Fruit fly (Drosophila melanogaster) whole organism, prepupa: ENCODE results near the gene Oga.

Source experiments
- Blimp-1 ChIP-seq: fragments of 200-800 bp; sonication (Bioruptor generic); optimal IDR thresholded peaks from 3 replicates; lab custom pipeline; 2017; ENCODE audit warnings: missing biosample characterization, missing genetic modification characterization, mild to moderate bottlenecking, moderate library complexity, missing genetic modification reagents
- CG10631 ChIP-seq: fragments of 200-800 bp; sonication (Bioruptor generic); optimal IDR thresholded peaks from 2 replicates; lab custom pipeline; 2016; ENCODE audit warnings: missing biosample characterization, missing genetic modification characterization
- CG10669 ChIP-seq: fragments of 200-800 bp; sonication (Bioruptor generic); optimal IDR thresholded peaks from 3 replicates; lab custom pipeline; 2018; ENCODE audit warnings: missing biosample characterization, mild to moderate bottlenecking, missing genetic modification characterization, moderate library complexity
- CG11294 ChIP-seq: fragments of 200-800 bp; sonication (Bioruptor generic); IDR thresholded peaks from 2 replicates; pipeline ENCODE4 v1.3.6; 2022; ENCODE audit warnings: missing biosample characterization, missing genetic modification characterization
- CG15336 ChIP-seq: fragments of 200-800 bp; sonication (Bioruptor generic); IDR thresholded peaks from 2 replicates; pipeline ENCODE4 v1.3.6; 2022; ENCODE audit warnings: missing biosample characterization, missing genetic modification characterization
- CG32006 ChIP-seq: fragments of 200-800 bp; sonication (Bioruptor generic); optimal IDR thresholded peaks from 3 replicates; lab custom pipeline; 2017; ENCODE audit warnings: missing biosample characterization, mild to moderate bottlenecking, missing genetic modification characterization
- CG34406 ChIP-seq: fragments of 200-800 bp; sonication (Bioruptor generic); optimal IDR thresholded peaks from 3 replicates; lab custom pipeline; 2016; ENCODE audit warnings: missing biosample characterization, missing genetic modification characterization
- CG3919 ChIP-seq: fragments of 200-800 bp; sonication (Bioruptor generic); optimal IDR thresholded peaks from 3 replicates; lab custom pipeline; 2016; ENCODE audit warnings: missing biosample characterization, missing genetic modification characterization
- CG4318 ChIP-seq: fragments of 200-800 bp; sonication (Bioruptor generic); optimal IDR thresholded peaks from 3 replicates; lab custom pipeline; 2017; ENCODE audit warnings: missing biosample characterization, mild to moderate bottlenecking, missing genetic modification characterization
- CG6163 ChIP-seq: fragments of 200-800 bp; sonication (Bioruptor generic); IDR thresholded peaks from 3 replicates; pipeline ENCODE4 v1.3.6; 2022; ENCODE audit warnings: missing biosample characterization, missing genetic modification characterization
- CG6276 ChIP-seq: fragments of 200-800 bp; sonication (Bioruptor generic); optimal IDR thresholded peaks from 2 replicates; lab custom pipeline; 2017; ENCODE audit warnings: missing biosample characterization, mild to moderate bottlenecking, missing genetic modification characterization
- CG6808 ChIP-seq: fragments of 200-800 bp; sonication (Bioruptor generic); optimal IDR thresholded peaks from 3 replicates; lab custom pipeline; 2017; ENCODE audit warnings: missing biosample characterization, missing genetic modification characterization, mild to moderate bottlenecking, moderate library complexity, missing genetic modification reagents
- CG6854 ChIP-seq: fragments of 200-800 bp; sonication (Bioruptor generic); optimal IDR thresholded peaks from 2 replicates; lab custom pipeline; 2017; ENCODE audit warnings: missing biosample characterization, mild to moderate bottlenecking, missing genetic modification characterization
- CG8319 ChIP-seq: fragments of 200-800 bp; sonication (Bioruptor generic); optimal IDR thresholded peaks from 3 replicates; lab custom pipeline; 2016; ENCODE audit warnings: missing biosample characterization, missing genetic modification characterization
- Eip75B ChIP-seq: fragments of 200-800 bp; sonication (Bioruptor generic); optimal IDR thresholded peaks from 3 replicates; lab custom pipeline; 2016; ENCODE audit warnings: missing biosample characterization, missing genetic modification characterization
- Eip78C ChIP-seq: fragments of 200-800 bp; sonication (Bioruptor generic); peaks from one replicate; lab custom pipeline; 2016; ENCODE audit warnings: missing biosample characterization, missing genetic modification characterization
- Ets21C ChIP-seq: fragments of 200-800 bp; sonication (Bioruptor generic); optimal IDR thresholded peaks from 3 replicates; lab custom pipeline; 2016; ENCODE audit warnings: missing biosample characterization, missing genetic modification characterization
- Ets96B ChIP-seq: fragments of 200-800 bp; optimal IDR thresholded peaks from 2 replicates; lab custom pipeline; 2019; ENCODE audit warnings: missing biosample characterization, mild to moderate bottlenecking, missing genetic modification characterization, moderate library complexity
- Hr4 ChIP-seq: fragments of 200-800 bp; sonication (Bioruptor generic); optimal IDR thresholded peaks from 3 replicates; lab custom pipeline; 2016; ENCODE audit warnings: missing biosample characterization, missing genetic modification characterization
- Lpt ChIP-seq: fragments of 200-800 bp; sonication (Bioruptor generic); optimal IDR thresholded peaks from 3 replicates; lab custom pipeline; 2016; ENCODE audit warnings: missing biosample characterization, missing genetic modification characterization
- Met ChIP-seq: fragments of 200-800 bp; sonication (Bioruptor generic); optimal IDR thresholded peaks from 3 replicates; lab custom pipeline; 2016; ENCODE audit warnings: missing biosample characterization, missing genetic modification characterization
- OdsH ChIP-seq: fragments of 200-800 bp; sonication (Bioruptor generic); optimal IDR thresholded peaks from 3 replicates; lab custom pipeline; 2016; ENCODE audit warnings: missing biosample characterization, missing genetic modification characterization
- Smox ChIP-seq: fragments of 200-800 bp; sonication (Bioruptor generic); optimal IDR thresholded peaks from 3 replicates; lab custom pipeline; 2016; ENCODE audit warnings: missing biosample characterization, missing genetic modification characterization
- Sox14 ChIP-seq: fragments of 200-800 bp; sonication (Bioruptor generic); optimal IDR thresholded peaks from 3 replicates; lab custom pipeline; 2016; ENCODE audit warnings: missing biosample characterization, missing genetic modification characterization
- Sox15 ChIP-seq: fragments of 200-800 bp; sonication (Bioruptor generic); optimal IDR thresholded peaks from 3 replicates; lab custom pipeline; 2016; ENCODE audit warnings: missing biosample characterization, missing genetic modification characterization
- achi ChIP-seq: fragments of 200-800 bp; sonication (Bioruptor generic); optimal IDR thresholded peaks from 3 replicates; lab custom pipeline; 2016; ENCODE audit warnings: missing biosample characterization, missing genetic modification characterization
- acj6 ChIP-seq: fragments of 200-800 bp; sonication (Bioruptor generic); optimal IDR thresholded peaks from 3 replicates; lab custom pipeline; 2016; ENCODE audit warnings: missing biosample characterization, missing genetic modification characterization
- dac ChIP-seq: fragments of 200-800 bp; sonication (Bioruptor generic); optimal IDR thresholded peaks from 2 replicates; lab custom pipeline; 2017; ENCODE audit warnings: missing biosample characterization, mild to moderate bottlenecking, missing genetic modification characterization
- eg ChIP-seq: fragments of 200-800 bp; sonication (Bioruptor generic); IDR thresholded peaks from 3 replicates; pipeline ENCODE4 v1.3.6; 2022; ENCODE audit warnings: missing biosample characterization, missing genetic modification characterization
- esn ChIP-seq: fragments of 200-800 bp; sonication (Bioruptor generic); optimal IDR thresholded peaks from 2 replicates; lab custom pipeline; 2016; ENCODE audit warnings: missing biosample characterization, mild to moderate bottlenecking, missing genetic modification characterization, moderate library complexity
- fd59A ChIP-seq: fragments of 200-800 bp; sonication (Bioruptor generic); optimal IDR thresholded peaks from 2 replicates; lab custom pipeline; 2017; ENCODE audit warnings: missing biosample characterization, mild to moderate bottlenecking, missing genetic modification characterization, missing genetic modification reagents
- fd85E ChIP-seq: fragments of 200-800 bp; sonication (Bioruptor generic); optimal IDR thresholded peaks from 3 replicates; lab custom pipeline; 2016; ENCODE audit warnings: missing biosample characterization, missing genetic modification characterization
- fkh ChIP-seq: fragments of 200-800 bp; sonication (Bioruptor generic); optimal IDR thresholded peaks from 3 replicates; lab custom pipeline; 2017; ENCODE audit warnings: missing biosample characterization, mild to moderate bottlenecking, missing genetic modification characterization, moderate library complexity
- lz ChIP-seq: fragments of 200-800 bp; sonication (Bioruptor generic); optimal IDR thresholded peaks from 3 replicates; lab custom pipeline; 2016; ENCODE audit warnings: missing biosample characterization, missing genetic modification characterization
- salr ChIP-seq, 2 experiments: fragments of 200-800 bp; sonication (Bioruptor generic); optimal IDR thresholded peaks; 3 replicates each; lab custom pipeline; 2016 to 2018; ENCODE audit warnings: missing biosample characterization in 2 of 2, missing genetic modification characterization in 2 of 2, mild to moderate bottlenecking in 1 of 2
- spab ChIP-seq: fragments of 200-800 bp; sonication (Bioruptor generic); optimal IDR thresholded peaks from 2 replicates; lab custom pipeline; 2017; ENCODE audit warnings: missing biosample characterization, mild to moderate bottlenecking, missing genetic modification characterization, missing genetic modification reagents
- ss ChIP-seq, 2 experiments: fragments of 200-800 bp; sonication (Bioruptor generic); optimal IDR thresholded peaks; 2 replicates in 1 of 2; 3 replicates in 1 of 2; lab custom pipeline; 2017 to 2018; ENCODE audit warnings: mild to moderate bottlenecking in 2 of 2, missing biosample characterization in 2 of 2, missing genetic modification characterization in 2 of 2, moderate library complexity in 1 of 2
- svp ChIP-seq: fragments of 200-800 bp; sonication (Bioruptor generic); peaks from one replicate; lab custom pipeline; 2016; ENCODE audit warnings: missing biosample characterization, missing genetic modification characterization
- topi ChIP-seq: fragments of 200-800 bp; sonication (Bioruptor generic); optimal IDR thresholded peaks from 3 replicates; lab custom pipeline; 2016; ENCODE audit warnings: missing biosample characterization, missing genetic modification characterization
- vri ChIP-seq: fragments of 200-800 bp; sonication (Bioruptor generic); optimal IDR thresholded peaks from 3 replicates; lab custom pipeline; 2016; ENCODE audit warnings: missing biosample characterization, mild to moderate bottlenecking, missing genetic modification characterization

Oga gene

dm6 chr3R:21195210-21195967 is 23.5 kb upstream of the Oga start (continued):
- TF ChIP-seq CG6808 (peak; percentile 42), CG4318 (GFP tag; lab: Kevin White, UChicago) (peak; percentile 29), Eip75B (GFP tag; lab: Kevin White, UChicago) (peak; percentile 33), eg (GFP tag; lab: Robert Waterston, UW) (peak; percentile 70; the same call in 2 of the 3 replicates), esn (GFP tag; lab: Kevin White, UChicago) (peak; percentile 54), achi (peak; percentile 42), Blimp-1 (no peak), CG11294 (GFP tag; lab: Robert Waterston, UW) (peak; percentile 47; the same call in 1 of the 2 replicates), fd59A (GFP tag; lab: Kevin White, UChicago) (peak; percentile 21), topi (GFP tag; lab: Kevin White, UChicago) (peak; percentile 12), dac (peak; percentile 11), salr (GFP tag; optimal IDR thresholded peaks at IDR 0.05; lab: Kevin White, UChicago) (peak in 1 of 2 experiments; percentile 38), Sox14 (peak; percentile 44), CG34406 (peak; percentile 22), fkh (GFP tag; lab: Kevin White, UChicago) (no peak)

- TF ChIP-seq svp (GFP tag; lab: Kevin White, UChicago) (peak; percentile 10), fkh (GFP tag; lab: Kevin White, UChicago) (no peak), Sox14 (no peak), Smox (GFP tag; lab: Kevin White, UChicago) (no peak), vri (peak; percentile 1), CG10669 (GFP tag; lab: Kevin White, UChicago) (no peak), CG15336 (GFP tag; lab: Robert Waterston, UW) (no peak), fd85E (GFP tag; lab: Kevin White, UChicago) (no peak)
Observed at dm6 chr3R:21197566-21197965, 21.3 kb upstream of the Oga start.

- no peak for TF ChIP-seq CG3919 (GFP tag; lab: Kevin White, UChicago)
- peak; percentile 78 for TF ChIP-seq fkh (GFP tag; lab: Kevin White, UChicago)
- no peak for TF ChIP-seq Met (GFP tag; lab: Kevin White, UChicago)
- no peak for TF ChIP-seq CG6808
- TF ChIP-seq Ets96B (tag; lab: Kevin White, UChicago): no peak
- TF ChIP-seq CG32006 (GFP tag; lab: Kevin White, UChicago): no peak
- no peak for TF ChIP-seq ss (GFP tag; optimal IDR thresholded peaks at IDR 0.05; lab: Kevin White, UChicago)
- peak; percentile 74 for TF ChIP-seq vri
- no peak for TF ChIP-seq fd85E (GFP tag; lab: Kevin White, UChicago)
- no peak for TF ChIP-seq CG6854
- TF ChIP-seq eg (GFP tag; lab: Robert Waterston, UW): no peak
- no peak for TF ChIP-seq Lpt
- TF ChIP-seq acj6: no peak
- no peak for TF ChIP-seq OdsH (GFP tag; lab: Kevin White, UChicago)
- TF ChIP-seq achi: no peak
- TF ChIP-seq lz (GFP tag; lab: Kevin White, UChicago): no peak
Observed at dm6 chr3R:21198073-21198472, 20.8 kb upstream of the Oga start.

dm6 chr3R:21199085-21199899 is 19.6 kb upstream of the Oga start:
- peak; percentile 13 for TF ChIP-seq vri
- no peak for TF ChIP-seq topi (GFP tag; lab: Kevin White, UChicago)
- TF ChIP-seq Ets21C (GFP tag; lab: Kevin White, UChicago): no peak
- TF ChIP-seq CG32006 (GFP tag; lab: Kevin White, UChicago): no peak
- no peak for TF ChIP-seq CG10631 (GFP tag; lab: Kevin White, UChicago)
- peak; percentile 37; the same call in 1 of the 3 replicates for TF ChIP-seq CG6163 (GFP tag; lab: Robert Waterston, UW)
- TF ChIP-seq Hr4 (GFP tag; lab: Kevin White, UChicago): peak; percentile 1
- no peak for TF ChIP-seq CG8319 (GFP tag; lab: Kevin White, UChicago)
- no peak for TF ChIP-seq spab (GFP tag; lab: Kevin White, UChicago)
- TF ChIP-seq OdsH (GFP tag; lab: Kevin White, UChicago): no peak
- peak; percentile 67 for TF ChIP-seq fkh (GFP tag; lab: Kevin White, UChicago)
- no peak for TF ChIP-seq CG34406
- no peak for TF ChIP-seq Eip75B (GFP tag; lab: Kevin White, UChicago)
- TF ChIP-seq Met (GFP tag; lab: Kevin White, UChicago): no peak
- no peak for TF ChIP-seq Sox15 (GFP tag; lab: Kevin White, UChicago)
- no peak for TF ChIP-seq Smox (GFP tag; lab: Kevin White, UChicago)
- TF ChIP-seq CG6808: no peak
- no peak for TF ChIP-seq fd85E (GFP tag; lab: Kevin White, UChicago)
- TF ChIP-seq svp (GFP tag; lab: Kevin White, UChicago): peak; percentile 81
- no peak for TF ChIP-seq CG6276
- TF ChIP-seq Sox14: no peak
- peak; percentile 55 for TF ChIP-seq Eip78C
- TF ChIP-seq eg (GFP tag; lab: Robert Waterston, UW): peak; percentile 48; the same call in 1 of the 3 replicates
- no peak for TF ChIP-seq dac
- no peak for TF ChIP-seq CG15336 (GFP tag; lab: Robert Waterston, UW)
